Worm (Caenorhabditis elegans) whole organism, L3 larva: ENCODE measurements around the gene F25D1.3.

Experiments
- ZK546.5 ChIP-seq: sonication (generic microtip); optimal IDR thresholded peaks from 2 replicates; lab custom pipeline; 2017; ENCODE audit warnings: missing biosample characterization, missing genetic modification characterization
- aly-2 ChIP-seq: fragments of 150-350 bp; optimal IDR thresholded peaks from 2 replicates; lab custom pipeline; 2014; ENCODE audit warnings: missing biosample characterization, missing genetic modification characterization
- ceh-28 ChIP-seq: fragments of 150-350 bp; optimal IDR thresholded peaks from 2 replicates; lab custom pipeline; 2014; ENCODE audit warnings: missing biosample characterization, missing genetic modification reagents, missing genetic modification characterization
- daf-12 ChIP-seq: fragments of 150-350 bp; optimal IDR thresholded peaks from 2 replicates; lab custom pipeline; 2014; ENCODE audit warnings: missing biosample characterization, missing genetic modification reagents, missing genetic modification characterization
- elt-3 ChIP-seq, 3 experiments: fragments of 150-350 bp in 1 of 3; sonication (generic microtip) in 2 of 3; optimal IDR thresholded peaks; 2 replicates in 2 of 3; 4 replicates in 1 of 3; lab custom pipeline; 2014 to 2017; ENCODE audit warnings: missing biosample characterization in 3 of 3, missing genetic modification characterization in 3 of 3
- fos-1 ChIP-seq: fragments of 150-350 bp; optimal IDR thresholded peaks from 2 replicates; lab custom pipeline; 2014; ENCODE audit warnings: missing biosample characterization, missing genetic modification characterization
- hmg-11 ChIP-seq: sonication (generic microtip); optimal IDR thresholded peaks from 2 replicates; lab custom pipeline; 2016; ENCODE audit warnings: missing genetic modification characterization, missing compliant biosample characterization
- lin-15B ChIP-seq: fragments of 150-350 bp; optimal IDR thresholded peaks from 2 replicates; lab custom pipeline; 2014; ENCODE audit warnings: missing biosample characterization, missing genetic modification characterization
- nhr-12 ChIP-seq: fragments of 150-350 bp; optimal IDR thresholded peaks from 2 replicates; lab custom pipeline; 2014; ENCODE audit warnings: missing biosample characterization, missing genetic modification characterization
- nhr-25 ChIP-seq: sonication (generic microtip); optimal IDR thresholded peaks from 2 replicates; lab custom pipeline; 2017; ENCODE audit warnings: missing biosample characterization, missing genetic modification characterization
- nhr-77 ChIP-seq: fragments of 150-350 bp; optimal IDR thresholded peaks from 2 replicates; lab custom pipeline; 2014; ENCODE audit warnings: missing biosample characterization, missing genetic modification characterization
- skn-1 ChIP-seq: fragments of 150-350 bp; optimal IDR thresholded peaks from 2 replicates; lab custom pipeline; 2014; ENCODE audit warnings: missing biosample characterization, missing genetic modification characterization
- tbx-2 ChIP-seq: sonication (generic microtip); optimal IDR thresholded peaks from 2 replicates; lab custom pipeline; 2016; ENCODE audit warnings: mild to moderate bottlenecking, missing genetic modification characterization, missing compliant biosample characterization
- ztf-11 ChIP-seq: fragments of 150-350 bp; optimal IDR thresholded peaks from 2 replicates; lab custom pipeline; 2014; ENCODE audit warnings: missing biosample characterization, missing genetic modification characterization

DNA sequence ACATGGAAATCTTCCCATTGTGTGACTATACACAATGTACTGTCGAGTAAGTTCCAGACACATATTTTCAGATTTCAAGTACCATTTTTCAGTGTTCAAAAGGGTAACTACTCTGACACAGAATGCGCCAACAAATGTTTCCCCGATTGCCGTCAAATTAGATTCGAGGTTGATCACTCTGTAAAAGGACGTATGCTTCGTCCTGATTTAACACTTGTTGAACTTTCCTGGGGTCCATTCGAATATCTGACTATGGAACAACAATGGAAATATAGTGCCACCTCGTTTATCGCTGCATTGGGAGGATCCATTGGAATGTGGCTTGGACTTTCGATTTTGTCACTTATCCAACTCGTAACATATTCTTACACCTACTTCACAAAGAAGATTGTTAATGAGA, 45.7 kb downstream of the F25D1.3 start:
- no peak for TF ChIP-seq tbx-2 (tag; lab: Kevin White, UChicago)
- no peak for TF ChIP-seq daf-12 (tag; lab: Kevin White, UChicago)
- TF ChIP-seq ceh-28 (tag; lab: Kevin White, UChicago): no peak
- TF ChIP-seq hmg-11 (tag; lab: Kevin White, UChicago): no peak
- no peak for TF ChIP-seq nhr-77 (tag; lab: Kevin White, UChicago)
- TF ChIP-seq aly-2 (tag; lab: Kevin White, UChicago): no peak
- TF ChIP-seq nhr-12 (tag; lab: Kevin White, UChicago): no peak
- TF ChIP-seq lin-15B (tag; lab: Kevin White, UChicago): no peak
- no peak for TF ChIP-seq ztf-11 (tag; lab: Kevin White, UChicago)
- no peak for TF ChIP-seq ZK546.5 (tag; lab: Kevin White, UChicago)
- no peak for TF ChIP-seq elt-3 (tag; optimal IDR thresholded peaks at IDR 0.05; lab: Kevin White, UChicago)
- TF ChIP-seq fos-1 (tag; lab: Kevin White, UChicago): no peak
- no peak for TF ChIP-seq nhr-25 (tag; lab: Kevin White, UChicago)
- TF ChIP-seq skn-1 (tag; lab: Kevin White, UChicago): no peak
